Fruit fly (Drosophila melanogaster) whole organism, wandering third instar larva: ENCODE measurements around the gene CG13408.

Experiments used
- Sp1 ChIP-seq: fragments of 200-800 bp; sonication (Bioruptor generic); optimal IDR thresholded peaks from 3 replicates; lab custom pipeline; 2019; ENCODE audit warnings: missing biosample characterization, mild to moderate bottlenecking, missing genetic modification characterization, moderate library complexity
- dl ChIP-seq, 2 experiments: fragments of 175-275, 200-275 bp in 1 of 2; fragments of 200-275 bp in 1 of 2; sonication (Bioruptor generic); optimal IDR thresholded peaks; lab custom pipeline; 2018; ENCODE audit warnings: mild to moderate bottlenecking in 2 of 2, missing biosample characterization in 2 of 2, missing genetic modification characterization in 2 of 2, moderate library complexity in 2 of 2; ENCODE audit not compliant: partially characterized antibody in 2 of 2, insufficient read depth in 1 of 2
- rgr ChIP-seq: fragments of 200-800 bp; sonication (Bioruptor generic); optimal IDR thresholded peaks from 3 replicates; lab custom pipeline; 2016; ENCODE audit warnings: missing biosample characterization, mild to moderate bottlenecking, missing genetic modification characterization

DNA sequence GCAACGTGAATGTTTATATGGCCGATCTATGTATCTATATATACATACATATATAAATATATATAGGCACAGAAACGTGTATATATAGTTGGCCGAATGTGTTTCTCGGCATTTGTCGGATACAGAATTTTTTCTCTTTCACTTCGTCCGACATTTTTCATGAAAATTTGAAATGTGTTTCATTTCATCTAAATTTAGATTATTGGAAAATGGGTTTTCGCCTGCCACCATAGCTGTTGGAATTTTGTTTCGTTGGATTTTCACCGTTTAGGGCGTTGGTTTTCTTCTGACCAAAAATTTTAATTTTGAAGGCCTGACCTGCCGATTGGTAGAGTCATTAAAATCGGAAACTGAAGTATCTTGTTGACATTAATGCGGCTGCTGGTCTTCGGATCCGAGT is 32.8 kb upstream of the CG13408 start:
- TF ChIP-seq dl (GFP tag; optimal IDR thresholded peaks at IDR 0.05; lab: Kevin White, UChicago; ENCODE audit: insufficient read depth in 1 of 2, partially characterized antibody in 2 of 2) (no peak), Sp1 (GFP tag; lab: Kevin White, UChicago) (no peak), rgr (GFP tag; lab: Kevin White, UChicago) (no peak)
